Fruit fly (Drosophila melanogaster) whole organism, embryonic: Measurements from ENCODE around the gene CG14830.

Experiments
- CG12071 ChIP-seq: fragments of 200-800 bp; sonication (Bioruptor generic); optimal IDR thresholded peaks from 3 replicates; lab custom pipeline; 2018; ENCODE audit warnings: missing biosample characterization, mild to moderate bottlenecking, missing genetic modification characterization
- CG14014 ChIP-seq: fragments of 200-800 bp; sonication (Bioruptor generic); IDR thresholded peaks from 2 replicates; pipeline ENCODE4 v1.3.6; 2022; ENCODE audit warnings: missing biosample characterization, missing genetic modification characterization
- CG17359 ChIP-seq: fragments of 200-800 bp; sonication (Bioruptor generic); optimal IDR thresholded peaks from 3 replicates; lab custom pipeline; 2018; ENCODE audit warnings: missing biosample characterization, mild to moderate bottlenecking, missing genetic modification characterization, moderate library complexity
- CG8765 ChIP-seq: fragments of 200-800 bp; sonication (Bioruptor generic); IDR thresholded peaks from 2 replicates; pipeline ENCODE4 v1.3.6; 2022; ENCODE audit warnings: missing biosample characterization, missing genetic modification characterization
- D19B ChIP-seq: fragments of 200-800 bp; sonication (Bioruptor generic); optimal IDR thresholded peaks from 2 replicates; lab custom pipeline; 2017; ENCODE audit warnings: missing biosample characterization, mild to moderate bottlenecking, missing genetic modification characterization
- Poxn ChIP-seq: fragments of 200-800 bp; sonication (Bioruptor generic); IDR thresholded peaks from 2 replicates; pipeline ENCODE4 v1.3.6; 2022; ENCODE audit warnings: missing biosample characterization, missing genetic modification characterization
- Spps ChIP-seq: fragments of 200-800 bp; sonication (Bioruptor generic); optimal IDR thresholded peaks from 2 replicates; lab custom pipeline; 2018; ENCODE audit warnings: missing biosample characterization, mild to moderate bottlenecking, missing genetic modification characterization
- cwo ChIP-seq: fragments of 200-800 bp; sonication (Bioruptor generic); optimal IDR thresholded peaks from 3 replicates; lab custom pipeline; 2017; ENCODE audit warnings: missing biosample characterization, missing genetic modification characterization, mild to moderate bottlenecking, moderate library complexity, missing genetic modification reagents
- danr ChIP-seq: fragments of 200-800 bp; sonication (Bioruptor generic); IDR thresholded peaks from 2 replicates; pipeline ENCODE4 v1.3.6; 2022; ENCODE audit warnings: missing biosample characterization, missing genetic modification characterization
- hth ChIP-seq: fragments of >200 bp; optimal IDR thresholded peaks from 2 replicates; lab custom pipeline; 2017; ENCODE audit warnings: inconsistent platforms

Gene CG14830

DNA sequence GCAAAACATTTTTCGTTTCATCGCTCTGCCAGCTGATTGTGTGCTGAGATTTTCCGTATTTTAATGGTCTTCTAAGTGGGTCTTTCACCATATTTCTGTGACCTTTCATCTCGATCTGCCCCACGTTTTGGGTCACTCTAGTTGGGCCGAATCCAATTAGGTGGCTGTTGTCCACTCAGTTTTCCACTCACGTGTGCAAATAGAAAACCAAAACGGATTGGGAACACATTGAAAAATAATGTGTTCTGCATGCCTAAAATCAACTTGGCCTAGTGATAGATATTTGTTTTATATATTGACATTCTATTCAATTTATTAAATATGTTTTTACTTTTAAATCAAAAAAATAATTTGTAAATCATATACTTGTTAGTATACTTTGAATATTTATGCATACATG lies 29.5 kb downstream of the CG14830 start, which contains the start of gene CG14826:
CG14826 (plus strand) TSS at position 301 of the 400 bp plus-strand sequence.
- TF ChIP-seq CG12071, result no peak
- TF ChIP-seq Spps, result no peak
- TF ChIP-seq CG14014 (GFP tag; lab: Robert Waterston, UW), result no peak
- no peak for TF ChIP-seq danr
- no peak for TF ChIP-seq cwo (GFP tag; lab: Kevin White, UChicago)
- TF ChIP-seq D19B, result no peak
- TF ChIP-seq hth (lab: Kevin White, UChicago), result no peak
- TF ChIP-seq CG17359 (tag; lab: Kevin White, UChicago), result no peak
- no peak for TF ChIP-seq CG8765 (GFP tag; lab: Robert Waterston, UW)
- TF ChIP-seq Poxn (GFP tag; lab: Robert Waterston, UW), result no peak
